Worm (Caenorhabditis elegans): ENCODE data around the gene srx-60.

ce11 chrV:7435376-7436204 is 34.9 kb downstream of the srx-60 start, which contains the start of the genes ddo-2 and F25E5.8:
- TF ChIP-seq nhr-12 (tag; optimal IDR thresholded peaks at IDR 0.05) (no peak), snpc-4 (tag; optimal IDR thresholded peaks at IDR 0.05) (no peak), aly-2 (tag; optimal IDR thresholded peaks at IDR 0.05) (no peak), R02D3.7 (tag; optimal IDR thresholded peaks at IDR 0.05) (no peak), sma-9 (GFP tag; optimal IDR thresholded peaks at IDR 0.05) (no peak), sma-9 (tag; optimal IDR thresholded peaks at IDR 0.05) (no peak), lin-39 (tag; optimal IDR thresholded peaks at IDR 0.05) (no peak)
